Worm (Caenorhabditis elegans) whole organism, midembryonic: ENCODE results near the gene mig-10.
A peak's percentile ranks its signal among the peaks of the same experiment; 100 is the strongest.

ENCODE experiments used
- T22C8.4 ChIP-seq: fragments of 200-800 bp; sonication (Bioruptor generic); IDR thresholded peaks from 2 replicates; pipeline ENCODE4 v1.3.6; 2022; ENCODE audit warnings: missing genetic modification characterization, missing compliant biosample characterization
- cog-1 ChIP-seq: sonication (generic microtip); optimal IDR thresholded peaks from 2 replicates; lab custom pipeline; 2016; ENCODE audit warnings: missing genetic modification characterization, missing compliant biosample characterization
- flt-1 ChIP-seq: fragments of 200-800 bp; sonication (Bioruptor generic); IDR thresholded peaks from 2 replicates; pipeline ENCODE4 v1.3.6; 2022; ENCODE audit warnings: missing genetic modification characterization, missing compliant biosample characterization
- klf-2 ChIP-seq: fragments of 200-800 bp; sonication (Bioruptor generic); conservative IDR thresholded peaks from 2 replicates; pipeline ENCODE4 v1.3.6; 2022; ENCODE audit warnings: missing genetic modification reagents, missing genetic modification characterization, missing compliant biosample characterization
- med-1 ChIP-seq: sonication (generic microtip); optimal IDR thresholded peaks from 2 replicates; lab custom pipeline; 2017; ENCODE audit warnings: missing genetic modification characterization, mild to moderate bottlenecking, missing compliant biosample characterization, antibody characterized with exemption, missing genetic modification reagents; ENCODE audit not compliant: insufficient read depth
- ref-1 ChIP-seq: fragments of 200-800 bp; sonication (Bioruptor generic); conservative IDR thresholded peaks from 2 replicates; pipeline ENCODE4 v1.3.6; 2022; ENCODE audit warnings: missing genetic modification reagents, missing genetic modification characterization, missing compliant biosample characterization
- tab-1 ChIP-seq: fragments of 200-800 bp; sonication (Bioruptor generic); IDR thresholded peaks from 2 replicates; pipeline ENCODE4 v1.3.6; 2022; ENCODE audit warnings: missing genetic modification characterization, missing compliant biosample characterization
- ztf-23 ChIP-seq: fragments of 200-800 bp; sonication (Bioruptor generic); IDR thresholded peaks from 2 replicates; pipeline ENCODE4 v1.3.6; 2022; ENCODE audit warnings: missing genetic modification reagents, missing genetic modification characterization, missing compliant biosample characterization
- ztf-29 ChIP-seq: fragments of 200-800 bp; sonication (Bioruptor generic); IDR thresholded peaks from 2 replicates; pipeline ENCODE4 v1.3.6; 2022; ENCODE audit warnings: missing genetic modification reagents, missing genetic modification characterization, missing compliant biosample characterization

The mig-10 gene

ce11 chrIII:8300860-8301396, 22.0 kb downstream of the mig-10 start:
- TF ChIP-seq klf-2 (no peak), flt-1 (GFP tag; lab: Robert Waterston, UW) (0 out of 2 replicates have a peak, but pooled peaks have one; percentile 15)

ce11 chrIII:8303440-8303839, 24.5 kb downstream of the mig-10 start:
- TF ChIP-seq ref-1 (GFP tag; lab: Robert Waterston, UW) = no peak
- TF ChIP-seq med-1 (GFP tag; lab: Kevin White, UChicago) = no peak
- TF ChIP-seq ztf-23 (GFP tag; lab: Robert Waterston, UW) = no peak
- TF ChIP-seq cog-1 (tag; lab: Kevin White, UChicago) = no peak
- no peak for TF ChIP-seq flt-1 (GFP tag; lab: Robert Waterston, UW)
- no peak for TF ChIP-seq klf-2
- no peak for TF ChIP-seq ztf-29 (GFP tag; lab: Robert Waterston, UW)
- TF ChIP-seq tab-1 (GFP tag; lab: Robert Waterston, UW) = no peak
- TF ChIP-seq T22C8.4 (GFP tag; lab: Robert Waterston, UW) = no peak

- no peak for TF ChIP-seq flt-1 (GFP tag; lab: Robert Waterston, UW)
- no peak for TF ChIP-seq ztf-23 (GFP tag; lab: Robert Waterston, UW)
- no peak for TF ChIP-seq med-1 (GFP tag; lab: Kevin White, UChicago)
- TF ChIP-seq ref-1 (GFP tag; lab: Robert Waterston, UW) = no peak
- no peak for TF ChIP-seq ztf-29 (GFP tag; lab: Robert Waterston, UW)
- no peak for TF ChIP-seq tab-1 (GFP tag; lab: Robert Waterston, UW)
- TF ChIP-seq klf-2 = no peak
- no peak for TF ChIP-seq T22C8.4 (GFP tag; lab: Robert Waterston, UW)
- no peak for TF ChIP-seq cog-1 (tag; lab: Kevin White, UChicago)
Measured at ce11 chrIII:8305304-8305703, 26.4 kb downstream of the mig-10 start.

DNA sequence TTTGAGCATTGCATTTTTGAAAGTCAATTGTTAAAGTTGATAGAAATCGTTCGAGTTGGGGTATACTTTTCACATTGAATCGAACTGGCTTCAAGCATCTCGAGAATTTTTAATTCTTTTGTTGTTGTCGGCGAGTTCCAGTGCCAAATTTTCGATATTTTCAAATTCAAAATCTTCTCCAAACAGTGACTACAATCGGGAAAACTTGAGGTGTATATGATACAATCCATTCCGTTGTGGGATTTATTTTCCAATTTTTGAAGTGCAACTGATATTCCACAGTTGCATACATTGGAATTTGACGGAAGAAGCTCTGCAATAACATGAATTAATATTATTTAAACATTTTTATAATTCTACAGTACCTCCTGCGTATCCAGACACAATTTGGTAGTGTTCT, 26.9 kb downstream of the mig-10 start:
- no peak for TF ChIP-seq ztf-29 (GFP tag; lab: Robert Waterston, UW)
- TF ChIP-seq klf-2 = no peak
- no peak for TF ChIP-seq cog-1 (tag; lab: Kevin White, UChicago)
- no peak for TF ChIP-seq T22C8.4 (GFP tag; lab: Robert Waterston, UW)
- no peak for TF ChIP-seq flt-1 (GFP tag; lab: Robert Waterston, UW)
- no peak for TF ChIP-seq ref-1 (GFP tag; lab: Robert Waterston, UW)
- no peak for TF ChIP-seq med-1 (GFP tag; lab: Kevin White, UChicago)
- no peak for TF ChIP-seq ztf-23 (GFP tag; lab: Robert Waterston, UW)
- no peak for TF ChIP-seq tab-1 (GFP tag; lab: Robert Waterston, UW)

- TF ChIP-seq med-1 (GFP tag; lab: Kevin White, UChicago) (no peak), ztf-29 (GFP tag; lab: Robert Waterston, UW) (no peak), ref-1 (GFP tag; lab: Robert Waterston, UW) (no peak), cog-1 (tag; lab: Kevin White, UChicago) (peak; percentile 40), klf-2 (0 out of 2 replicates have a peak, but pooled peaks have one; percentile 40), ztf-23 (GFP tag; lab: Robert Waterston, UW) (peak; percentile 73; the same call in 1 of the 2 replicates), T22C8.4 (GFP tag; lab: Robert Waterston, UW) (no peak), tab-1 (GFP tag; lab: Robert Waterston, UW) (no peak), flt-1 (GFP tag; lab: Robert Waterston, UW) (peak; percentile 71; the same call in 1 of the 2 replicates)
Measured at ce11 chrIII:8307356-8307755, 28.5 kb downstream of the mig-10 start, which contains the start of the genes F10E9.7 and F10E9.5. Gene F10E9.7, minus strand, starts transcription at chrIII:8307441. Gene F10E9.5, plus strand, starts transcription at chrIII:8307592.

ce11 chrIII:8308238-8308637, 29.3 kb downstream of the mig-10 start, which contains the start of gene F10E9.4:
Gene F10E9.4, plus strand, starts transcription at chrIII:8308538.
- TF ChIP-seq ref-1 (GFP tag; lab: Robert Waterston, UW) = no peak
- no peak for TF ChIP-seq tab-1 (GFP tag; lab: Robert Waterston, UW)
- TF ChIP-seq cog-1 (tag; lab: Kevin White, UChicago) = no peak
- no peak for TF ChIP-seq ztf-23 (GFP tag; lab: Robert Waterston, UW)
- no peak for TF ChIP-seq klf-2
- TF ChIP-seq med-1 (GFP tag; lab: Kevin White, UChicago) = no peak
- no peak for TF ChIP-seq T22C8.4 (GFP tag; lab: Robert Waterston, UW)
- TF ChIP-seq ztf-29 (GFP tag; lab: Robert Waterston, UW) = no peak
- no peak for TF ChIP-seq flt-1 (GFP tag; lab: Robert Waterston, UW)

DNA sequence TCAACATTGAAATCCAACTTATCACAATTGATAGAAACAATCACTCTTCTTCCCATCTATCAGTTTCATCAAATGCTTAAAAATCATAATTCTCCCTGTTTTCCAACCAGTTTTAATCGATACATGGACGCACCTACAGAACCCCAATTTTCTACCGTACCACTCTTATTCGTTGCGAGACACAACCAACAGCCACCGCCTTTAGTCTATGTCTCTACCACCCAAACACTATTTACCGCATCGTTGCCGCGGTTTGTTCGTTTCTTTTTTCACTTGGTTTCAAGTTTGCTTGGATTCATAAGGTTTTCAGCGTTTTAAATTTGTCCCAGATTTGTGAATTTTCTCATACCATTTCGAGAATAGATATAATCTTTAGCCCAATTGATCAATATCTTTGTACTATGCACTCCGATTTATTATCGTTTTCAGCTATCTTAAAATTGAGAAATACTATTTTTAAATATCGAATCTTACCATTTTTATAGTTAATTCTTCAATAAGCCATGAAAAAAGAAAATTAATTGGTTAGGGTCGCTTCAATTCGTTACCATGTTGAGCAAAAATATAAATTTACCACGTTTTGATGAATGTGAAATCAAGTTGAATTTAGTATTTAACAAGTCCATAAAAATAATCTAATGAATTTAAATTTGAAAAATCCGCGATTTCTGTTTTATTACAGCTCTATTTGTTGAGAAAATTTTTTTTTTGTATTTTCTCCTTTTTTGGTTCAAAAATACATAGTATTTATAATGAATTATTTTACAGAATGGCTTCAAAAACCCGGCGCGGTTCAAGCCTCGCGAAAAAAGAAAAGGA, 31.5 kb downstream of the mig-10 start, which contains the start of gene F10E9.3:
TSS of gene F10E9.3 (plus strand) at position 769 of the 819 bp plus-strand sequence.
- no peak for TF ChIP-seq T22C8.4 (GFP tag; lab: Robert Waterston, UW)

DNA sequence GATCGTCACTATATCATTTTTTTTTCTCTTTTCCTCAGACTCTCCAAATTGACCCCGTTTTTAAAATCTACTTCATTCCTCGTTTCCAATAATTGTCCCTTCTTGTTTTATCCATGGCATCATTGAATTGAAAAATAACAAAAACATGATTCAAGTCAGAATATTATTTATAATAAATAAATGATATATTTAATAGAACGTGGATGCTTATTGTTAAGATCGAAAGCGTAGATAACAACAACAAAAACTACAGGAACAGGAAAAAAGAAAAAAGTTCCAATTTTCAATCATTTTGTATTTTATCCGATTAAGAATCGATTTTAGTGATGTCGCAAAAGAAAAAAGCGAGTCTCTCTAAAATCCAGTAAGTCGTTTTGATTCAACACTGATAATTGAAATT, 33.5 kb downstream of the mig-10 start, which contains the start of gene F10E9.2:
TSS of gene F10E9.2 (plus strand) at position 301 of the 400 bp plus-strand sequence.
- TF ChIP-seq klf-2 (no peak), tab-1 (GFP tag; lab: Robert Waterston, UW) (no peak), ztf-23 (GFP tag; lab: Robert Waterston, UW) (no peak)

- no peak for TF ChIP-seq ztf-23 (GFP tag; lab: Robert Waterston, UW)
- TF ChIP-seq cog-1 (tag; lab: Kevin White, UChicago) = no peak
- TF ChIP-seq flt-1 (GFP tag; lab: Robert Waterston, UW) = no peak
- no peak for TF ChIP-seq klf-2
- TF ChIP-seq T22C8.4 (GFP tag; lab: Robert Waterston, UW) = no peak
- TF ChIP-seq ref-1 (GFP tag; lab: Robert Waterston, UW) = no peak
- TF ChIP-seq ztf-29 (GFP tag; lab: Robert Waterston, UW) = no peak
- TF ChIP-seq tab-1 (GFP tag; lab: Robert Waterston, UW) = no peak
- no peak for TF ChIP-seq med-1 (GFP tag; lab: Kevin White, UChicago)
Measured at ce11 chrIII:8318488-8318887, 39.6 kb downstream of the mig-10 start, which contains the start of gene sas-4. Gene sas-4, minus strand, starts transcription at chrIII:8318588.
